Fruit fly (Drosophila melanogaster) S2 (cell line): ENCODE measurements around the gene CG4496.

Experiments used
- CG8478 ChIP-seq: fragments of >200 bp; optimal IDR thresholded peaks from 2 replicates; lab custom pipeline; 2018
- CTCF ChIP-seq, 2 experiments: fragments of >200 bp; optimal IDR thresholded peaks; 2 replicates each; lab custom pipeline; 2018

DNA sequence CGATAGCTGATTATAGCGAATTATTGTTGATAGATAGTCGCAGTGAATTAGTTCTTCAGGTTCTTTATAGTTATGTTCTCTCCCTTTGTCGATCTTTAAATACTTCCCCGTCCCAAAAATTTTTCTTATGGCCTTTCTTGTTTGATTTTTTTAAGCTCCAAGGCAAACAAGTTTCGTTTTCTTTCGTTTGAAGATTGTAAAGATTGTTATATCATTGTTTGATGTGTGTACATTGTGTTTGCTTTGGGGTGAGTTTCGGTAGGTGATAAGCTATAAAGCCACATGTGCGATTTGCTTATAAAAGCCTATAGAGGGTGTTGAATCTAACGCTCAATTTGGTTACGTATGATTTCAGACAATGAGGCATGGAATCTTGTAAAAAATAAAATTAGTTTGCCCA lies 31.0 kb downstream of the CG4496 start:
- TF ChIP-seq CG8478 (lab: Kevin White, UChicago): no peak
- TF ChIP-seq CTCF (optimal IDR thresholded peaks at IDR 0.05; lab: Kevin White, UChicago): no peak
